Fruit fly (Drosophila melanogaster) whole organism, adult: ENCODE results near the gene CG32365.

Experiments
- CG11617 ChIP-seq: fragments of 200-800 bp; sonication (Bioruptor generic); optimal IDR thresholded peaks from 2 replicates; lab custom pipeline; 2017; ENCODE audit warnings: mild to moderate bottlenecking, missing biosample characterization, missing genetic modification reagents, missing genetic modification characterization
- CG12768 ChIP-seq: fragments of 200-800 bp; sonication (Bioruptor generic); optimal IDR thresholded peaks from 2 replicates; lab custom pipeline; 2017; ENCODE audit warnings: missing biosample characterization, missing genetic modification characterization, mild to moderate bottlenecking, moderate library complexity, missing genetic modification reagents
- CG14711 ChIP-seq: fragments of 200-800 bp; sonication (Bioruptor generic); optimal IDR thresholded peaks from 2 replicates; lab custom pipeline; 2018; ENCODE audit warnings: missing biosample characterization, mild to moderate bottlenecking, missing genetic modification characterization, moderate library complexity
- CG1620 ChIP-seq: fragments of 200-800 bp; sonication (Bioruptor generic); optimal IDR thresholded peaks from 2 replicates; lab custom pipeline; 2016; ENCODE audit warnings: missing biosample characterization, missing genetic modification characterization
- CG33017 ChIP-seq: fragments of 200-800 bp; sonication (Bioruptor generic); optimal IDR thresholded peaks from 2 replicates; lab custom pipeline; 2018; ENCODE audit warnings: missing biosample characterization, mild to moderate bottlenecking, missing genetic modification characterization, moderate library complexity
- CG5204 ChIP-seq: fragments of 200-800 bp; sonication (Bioruptor generic); optimal IDR thresholded peaks from 2 replicates; lab custom pipeline; 2016; ENCODE audit warnings: missing biosample characterization, missing genetic modification characterization
- CG7045 ChIP-seq: fragments of 200-800 bp; sonication (Bioruptor generic); optimal IDR thresholded peaks from 2 replicates; lab custom pipeline; 2017; ENCODE audit warnings: missing biosample characterization, mild to moderate bottlenecking, missing genetic modification characterization
- CG7101 ChIP-seq: fragments of 200-800 bp; sonication (Bioruptor generic); optimal IDR thresholded peaks from 2 replicates; lab custom pipeline; 2018; ENCODE audit warnings: missing biosample characterization, mild to moderate bottlenecking, missing genetic modification characterization, moderate library complexity
- Clk ChIP-seq: fragments of 200-800 bp; sonication (Bioruptor generic); optimal IDR thresholded peaks from 2 replicates; lab custom pipeline; 2017; ENCODE audit warnings: missing biosample characterization, missing genetic modification characterization
- Crg-1 ChIP-seq: fragments of 200-800 bp; sonication (Bioruptor generic); optimal IDR thresholded peaks from 2 replicates; lab custom pipeline; 2016; ENCODE audit warnings: missing biosample characterization, missing genetic modification characterization
- Hr96 ChIP-seq: fragments of 200-800 bp; sonication (Bioruptor generic); optimal IDR thresholded peaks from 2 replicates; lab custom pipeline; 2016; ENCODE audit warnings: missing biosample characterization, missing genetic modification characterization
- Mnt ChIP-seq: fragments of 200-800 bp; sonication (Bioruptor generic); optimal IDR thresholded peaks from 2 replicates; lab custom pipeline; 2016; ENCODE audit warnings: missing biosample characterization, mild to moderate bottlenecking, missing genetic modification characterization
- bab1 ChIP-seq: fragments of 200-800 bp; sonication (Bioruptor generic); optimal IDR thresholded peaks from 3 replicates; lab custom pipeline; 2019; ENCODE audit warnings: missing biosample characterization, mild to moderate bottlenecking, missing genetic modification characterization, moderate library complexity
- cic ChIP-seq: fragments of 200-800 bp; sonication (Bioruptor generic); optimal IDR thresholded peaks from 2 replicates; lab custom pipeline; 2017; ENCODE audit warnings: missing biosample characterization, mild to moderate bottlenecking, missing genetic modification characterization, moderate library complexity
- cnc ChIP-seq, 2 experiments: fragments of >200 bp; optimal IDR thresholded peaks; 2 replicates each; lab custom pipeline; 2017
- kay ChIP-seq: fragments of 200-800 bp; sonication (Bioruptor generic); peaks from one replicate; lab custom pipeline; 2016; ENCODE audit warnings: missing biosample characterization, missing genetic modification characterization, borderline replicate concordance
- ovo ChIP-seq: fragments of 200-800 bp; sonication (Bioruptor generic); optimal IDR thresholded peaks from 2 replicates; lab custom pipeline; 2016; ENCODE audit warnings: missing biosample characterization, missing genetic modification characterization
- pad ChIP-seq: fragments of 200-800 bp; sonication (Bioruptor generic); optimal IDR thresholded peaks from 3 replicates; lab custom pipeline; 2017; ENCODE audit warnings: missing biosample characterization, missing genetic modification characterization, mild to moderate bottlenecking, moderate library complexity, missing genetic modification reagents
- tj ChIP-seq: fragments of 200-800 bp; sonication (Bioruptor generic); optimal IDR thresholded peaks from 3 replicates; lab custom pipeline; 2017; ENCODE audit warnings: missing biosample characterization, mild to moderate bottlenecking, missing genetic modification characterization, moderate library complexity
- toe ChIP-seq: fragments of 200-800 bp; sonication (Bioruptor generic); optimal IDR thresholded peaks from 2 replicates; lab custom pipeline; 2016; ENCODE audit warnings: missing biosample characterization, missing genetic modification characterization

The CG32365 gene

dm6 chr3L:7866558-7866957, 2.3 kb upstream of the CG32365 start:
- TF ChIP-seq CG12768 (GFP tag; lab: Kevin White, UChicago) (peak; percentile 36), Clk (GFP tag; lab: Kevin White, UChicago) (no peak)

- TF ChIP-seq CG12768 (GFP tag; lab: Kevin White, UChicago), result peak; percentile 23
- TF ChIP-seq CG5204 (GFP tag; lab: Kevin White, UChicago), result no peak
- TF ChIP-seq cic (GFP tag; lab: Kevin White, UChicago), result peak; percentile 89
- no peak for TF ChIP-seq toe (GFP tag; lab: Kevin White, UChicago)
- peak; percentile 31 for TF ChIP-seq CG1620 (GFP tag; lab: Kevin White, UChicago)
- peak; percentile 19 for TF ChIP-seq CG7045 (GFP tag; lab: Kevin White, UChicago)
- TF ChIP-seq CG14711 (tag; lab: Kevin White, UChicago), result no peak
- peak; percentile 91 for TF ChIP-seq Mnt (GFP tag; lab: Kevin White, UChicago)
- TF ChIP-seq pad (GFP tag; lab: Kevin White, UChicago), result peak; percentile 99
- TF ChIP-seq Clk (GFP tag; lab: Kevin White, UChicago), result no peak
- TF ChIP-seq Hr96, result no peak
- TF ChIP-seq bab1, result peak; percentile 64
- peak; percentile 69 for TF ChIP-seq tj
- no peak for TF ChIP-seq ovo (GFP tag; lab: Kevin White, UChicago)
- peak; percentile 4 for TF ChIP-seq CG7101
- TF ChIP-seq cnc (optimal IDR thresholded peaks at IDR 0.05; lab: Kevin White, UChicago), result no peak
Observed at dm6 chr3L:7867036-7867787, 1.6 kb upstream of the CG32365 start, which contains the start of gene Pdp1. TSS of gene Pdp1 (minus strand) at chr3L:7867369.

dm6 chr3L:7869715-7870387, 1.0 kb downstream of the CG32365 start:
- TF ChIP-seq CG33017 (tag; lab: Kevin White, UChicago), result no peak
- no peak for TF ChIP-seq CG11617 (GFP tag; lab: Kevin White, UChicago)
- TF ChIP-seq CG14711 (tag; lab: Kevin White, UChicago), result no peak
- no peak for TF ChIP-seq ovo (GFP tag; lab: Kevin White, UChicago)
- peak; percentile 0 for TF ChIP-seq tj
- no peak for TF ChIP-seq Mnt (GFP tag; lab: Kevin White, UChicago)
- no peak for TF ChIP-seq cic (GFP tag; lab: Kevin White, UChicago)
- TF ChIP-seq Clk (GFP tag; lab: Kevin White, UChicago), result no peak
- TF ChIP-seq toe (GFP tag; lab: Kevin White, UChicago), result no peak
- peak; percentile 39 for TF ChIP-seq bab1
- no peak for TF ChIP-seq CG12768 (GFP tag; lab: Kevin White, UChicago)
- no peak for TF ChIP-seq Crg-1 (GFP tag; lab: Kevin White, UChicago)
- no peak for TF ChIP-seq CG1620 (GFP tag; lab: Kevin White, UChicago)
- peak; percentile 39 for TF ChIP-seq kay (GFP tag; lab: Kevin White, UChicago)

- TF ChIP-seq ovo (GFP tag; lab: Kevin White, UChicago) (no peak), CG12768 (GFP tag; lab: Kevin White, UChicago) (no peak), pad (GFP tag; lab: Kevin White, UChicago) (no peak), CG7045 (GFP tag; lab: Kevin White, UChicago) (no peak), kay (GFP tag; lab: Kevin White, UChicago) (no peak), CG33017 (tag; lab: Kevin White, UChicago) (no peak), CG11617 (GFP tag; lab: Kevin White, UChicago) (no peak), CG7101 (no peak), tj (no peak), Hr96 (no peak)
Observed at dm6 chr3L:7870388-7870740, 1.5 kb downstream of the CG32365 start.

- TF ChIP-seq cic (GFP tag; lab: Kevin White, UChicago) (no peak), toe (GFP tag; lab: Kevin White, UChicago) (no peak)
Observed at dm6 chr3L:7874507-7874906, 5.7 kb downstream of the CG32365 start.

dm6 chr3L:7875606-7876366, 6.9 kb downstream of the CG32365 start:
- TF ChIP-seq Crg-1 (GFP tag; lab: Kevin White, UChicago), result no peak
- TF ChIP-seq kay (GFP tag; lab: Kevin White, UChicago), result no peak
- no peak for TF ChIP-seq tj
- no peak for TF ChIP-seq Hr96
- peak; percentile 79 for TF ChIP-seq pad (GFP tag; lab: Kevin White, UChicago)
- no peak for TF ChIP-seq Clk (GFP tag; lab: Kevin White, UChicago)
- TF ChIP-seq CG12768 (GFP tag; lab: Kevin White, UChicago), result no peak
- TF ChIP-seq toe (GFP tag; lab: Kevin White, UChicago), result no peak
- TF ChIP-seq CG11617 (GFP tag; lab: Kevin White, UChicago), result peak; percentile 11
- no peak for TF ChIP-seq ovo (GFP tag; lab: Kevin White, UChicago)
- no peak for TF ChIP-seq CG14711 (tag; lab: Kevin White, UChicago)
- no peak for TF ChIP-seq cnc (optimal IDR thresholded peaks at IDR 0.05; lab: Kevin White, UChicago)
- TF ChIP-seq CG1620 (GFP tag; lab: Kevin White, UChicago), result no peak
- no peak for TF ChIP-seq CG7101
- no peak for TF ChIP-seq Mnt (GFP tag; lab: Kevin White, UChicago)
- no peak for TF ChIP-seq cic (GFP tag; lab: Kevin White, UChicago)
- TF ChIP-seq CG5204 (GFP tag; lab: Kevin White, UChicago), result no peak
- TF ChIP-seq CG33017 (tag; lab: Kevin White, UChicago), result no peak
- TF ChIP-seq bab1, result peak; percentile 43
